Worm (Caenorhabditis elegans): ENCODE measurements around the gene Y41D4A.6.
"Not testable (repeated sequence)": the region's sequence is repeated elsewhere in the genome, so short reads cannot be mapped to it uniquely, and the experiment has no call there.

Y41D4A.6 gene

DNA sequence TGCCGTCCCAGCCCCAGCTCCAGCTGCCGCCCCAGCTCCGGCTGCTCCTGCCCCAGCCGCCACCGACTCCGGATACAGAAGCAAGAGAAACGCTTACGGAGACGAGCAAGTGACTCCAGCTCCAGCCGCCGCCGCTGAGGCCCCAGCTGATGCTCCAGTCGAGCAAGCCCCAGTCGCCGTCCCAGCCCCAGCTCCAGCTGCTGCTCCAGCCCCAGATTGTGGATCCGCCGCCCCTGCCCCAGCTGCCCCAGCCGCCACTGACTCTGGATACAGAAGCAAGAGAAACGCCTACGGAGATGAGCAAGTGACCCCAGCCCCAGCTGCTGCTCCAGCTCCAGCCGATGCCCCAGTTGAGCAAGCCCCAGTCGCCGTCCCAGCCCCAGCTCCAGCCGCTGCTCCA lies 22.8 kb downstream of the Y41D4A.6 start:
- TF ChIP-seq ceh-20 (GFP tag; IDR thresholded peaks at IDR 0.05) (peak; percentile 50; the same call in 1 of the 2 replicates), dmd-8 (GFP tag; IDR thresholded peaks at IDR 0.05) (0 out of 2 replicates have a peak, but pooled peaks have one; percentile 36), set-16 (GFP tag; IDR thresholded peaks at IDR 0.05) (peak; percentile 99), zfp-3 (GFP tag; conservative IDR thresholded peaks at IDR 0.05) (peak; percentile 60; the same call in 1 of the 2 replicates), F26F4.8 (GFP tag; conservative IDR thresholded peaks at IDR 0.05) (peak; percentile 43; the same call in 1 of the 2 replicates), snpc-1.2 (GFP tag; IDR thresholded peaks at IDR 0.05) (0 out of 2 replicates have a peak, but pooled peaks have one; percentile 36), pha-4 (GFP tag; IDR thresholded peaks at IDR 0.05) (0 out of 2 replicates have a peak, but pooled peaks have one; percentile 66), vab-7 (GFP tag; IDR thresholded peaks at IDR 0.05) (0 out of 2 replicates have a peak, but pooled peaks have one; percentile 25), lin-38 (GFP tag; IDR thresholded peaks at IDR 0.05) (peak; percentile 28), madf-9 (GFP tag; conservative IDR thresholded peaks at IDR 0.05) (0 out of 2 replicates have a peak, but pooled peaks have one; percentile 30)
- TF ChIP-seq pha-4 (tag; optimal IDR thresholded peaks at IDR 0.05) = not testable (repeated sequence)

DNA sequence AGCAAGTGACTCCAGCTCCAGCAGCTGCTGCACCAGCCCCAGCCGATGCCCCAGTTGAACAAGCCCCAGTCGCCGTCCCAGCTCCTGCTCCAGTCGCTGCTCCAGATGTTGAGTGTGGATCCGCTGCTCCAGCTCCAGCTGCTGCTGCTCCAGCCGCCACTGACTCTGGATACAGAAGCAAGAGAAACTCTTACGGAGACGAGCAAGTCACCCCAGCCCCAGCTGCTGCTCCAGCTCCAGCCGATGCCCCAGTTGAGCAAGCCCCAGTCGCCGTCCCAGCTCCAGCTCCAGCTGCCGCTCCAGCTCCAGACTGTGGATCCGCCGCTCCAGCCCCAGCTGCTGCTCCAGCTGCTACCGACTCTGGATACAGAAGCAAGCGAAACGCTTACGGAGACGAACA lies 23.7 kb downstream of the Y41D4A.6 start:
- no peak for TF ChIP-seq egl-27 (tag; optimal IDR thresholded peaks at IDR 0.05)
- TF ChIP-seq arid-1 (GFP tag; conservative IDR thresholded peaks at IDR 0.05) = no peak
- no peak for TF ChIP-seq ZK337.2 (GFP tag; IDR thresholded peaks at IDR 0.05)
- TF ChIP-seq F44E2.7 (GFP tag; IDR thresholded peaks at IDR 0.05) = no peak
- TF ChIP-seq vab-7 (GFP tag; IDR thresholded peaks at IDR 0.05) = no peak
- peak; percentile 96 for TF ChIP-seq set-16 (GFP tag; IDR thresholded peaks at IDR 0.05)
- TF ChIP-seq tra-1 (GFP tag; IDR thresholded peaks at IDR 0.05) = peak; percentile 36; the same call in 1 of the 2 replicates
- peak; percentile 7; the same call in 1 of the 2 replicates for TF ChIP-seq ceh-20 (GFP tag; IDR thresholded peaks at IDR 0.05)

DNA sequence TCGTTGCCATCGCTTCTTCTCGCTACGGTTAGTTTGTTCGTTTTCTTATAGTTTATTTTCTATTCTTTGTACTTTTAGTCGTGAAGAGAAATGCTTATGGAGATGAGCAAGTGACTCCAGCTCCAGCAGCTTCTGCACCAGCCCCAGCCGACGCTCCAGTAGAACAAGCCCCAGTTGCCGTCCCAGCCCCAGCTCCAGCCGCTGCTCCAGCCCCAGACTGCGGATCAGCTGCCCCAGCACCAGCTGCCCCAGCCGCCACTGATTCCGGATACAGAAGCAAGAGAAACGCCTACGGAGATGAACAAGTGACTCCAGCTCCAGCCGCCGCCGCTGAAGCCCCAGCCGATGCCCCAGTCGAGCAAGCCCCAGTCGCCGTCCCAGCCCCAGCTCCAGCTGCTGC lies 24.4 kb downstream of the Y41D4A.6 start:
- 0 out of 2 replicates have a peak, but pooled peaks have one; percentile 12 for TF ChIP-seq lim-7 (GFP tag; IDR thresholded peaks at IDR 0.05)
- 0 out of 2 replicates have a peak, but pooled peaks have one; percentile 37 for TF ChIP-seq madf-9 (GFP tag; conservative IDR thresholded peaks at IDR 0.05)
- TF ChIP-seq ctbp-1 (GFP tag; IDR thresholded peaks at IDR 0.05) = peak; percentile 22; the same call in 1 of the 2 replicates
- 0 out of 2 replicates have a peak, but pooled peaks have one; percentile 37 for TF ChIP-seq ZK337.2 (GFP tag; IDR thresholded peaks at IDR 0.05)
- TF ChIP-seq F26F4.8 (GFP tag; conservative IDR thresholded peaks at IDR 0.05) = 0 out of 2 replicates have a peak, but pooled peaks have one; percentile 13
- TF ChIP-seq hmg-1.1 (GFP tag; IDR thresholded peaks at IDR 0.05) = 0 out of 2 replicates have a peak, but pooled peaks have one; percentile 42
- peak; percentile 96 for TF ChIP-seq set-16 (GFP tag; IDR thresholded peaks at IDR 0.05)
- TF ChIP-seq dmd-9 (GFP tag; IDR thresholded peaks at IDR 0.05) = 0 out of 2 replicates have a peak, but pooled peaks have one; percentile 22
- TF ChIP-seq zfp-3 (GFP tag; conservative IDR thresholded peaks at IDR 0.05) = peak; percentile 48; the same call in 1 of the 2 replicates
- TF ChIP-seq madf-5 (GFP tag; IDR thresholded peaks at IDR 0.05) = peak in 1 of 2 experiments; percentile 81; a peak in 2 of 4 replicates
- 0 out of 2 replicates have a peak, but pooled peaks have one; percentile 21 for TF ChIP-seq dmd-8 (GFP tag; IDR thresholded peaks at IDR 0.05)
- 0 out of 2 replicates have a peak, but pooled peaks have one; percentile 16 for TF ChIP-seq tra-1 (GFP tag; IDR thresholded peaks at IDR 0.05)
- TF ChIP-seq lin-38 (GFP tag; IDR thresholded peaks at IDR 0.05) = 0 out of 2 replicates have a peak, but pooled peaks have one; percentile 19

DNA sequence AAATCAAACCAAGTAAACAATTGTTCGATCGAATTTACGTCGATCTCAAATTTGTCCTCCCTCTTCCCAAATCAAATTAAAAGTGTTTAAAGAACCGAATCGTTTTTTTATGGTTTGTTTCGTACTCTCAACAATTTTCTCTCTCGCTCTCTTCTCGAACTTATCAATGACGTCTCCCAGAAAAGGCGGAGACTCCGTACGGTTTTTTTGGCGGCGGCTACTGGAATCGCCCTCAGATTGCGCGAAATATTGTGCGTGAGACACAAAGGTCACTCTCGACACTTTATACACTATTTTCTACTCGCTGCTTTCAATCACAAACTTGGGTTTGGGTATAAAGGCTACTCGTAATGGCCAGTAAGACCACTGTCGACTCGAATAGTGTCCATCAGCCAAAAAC lies 24.8 kb downstream of the Y41D4A.6 start, which contains the start of gene epic-2:
Gene epic-2 (plus strand): TSS at position 317 of the 400 bp plus-strand sequence.
- TF ChIP-seq hmg-1.1 (GFP tag; IDR thresholded peaks at IDR 0.05) = no peak
- no peak for TF ChIP-seq nhr-111 (GFP tag; optimal IDR thresholded peaks at IDR 0.05)
- TF ChIP-seq nhr-28 (tag; optimal IDR thresholded peaks at IDR 0.05) = peak; percentile 69

DNA sequence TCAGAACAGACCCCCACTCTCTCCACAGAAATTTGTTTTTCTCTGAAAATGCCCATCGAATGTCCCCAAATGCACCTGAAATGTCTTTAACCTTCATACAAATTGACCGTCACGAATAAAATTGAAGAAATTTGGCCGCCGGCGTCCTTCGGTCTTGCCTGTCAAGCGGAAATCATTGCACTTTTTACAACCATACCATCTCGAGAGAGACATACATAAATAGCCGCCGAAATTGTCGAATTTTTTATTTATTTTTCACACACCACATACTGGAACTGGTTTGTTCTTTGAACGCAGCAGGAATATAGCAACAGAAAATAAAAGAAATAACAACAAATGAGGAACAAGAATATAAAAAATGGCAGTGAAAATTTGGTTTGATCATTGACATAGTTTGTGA lies 29.6 kb downstream of the Y41D4A.6 start:
- TF ChIP-seq nhr-102 (tag; optimal IDR thresholded peaks at IDR 0.05) (no peak), nhr-25 (tag; optimal IDR thresholded peaks at IDR 0.05; ENCODE audit: borderline replicate concordance, insufficient read depth) (peak; percentile 11)

DNA sequence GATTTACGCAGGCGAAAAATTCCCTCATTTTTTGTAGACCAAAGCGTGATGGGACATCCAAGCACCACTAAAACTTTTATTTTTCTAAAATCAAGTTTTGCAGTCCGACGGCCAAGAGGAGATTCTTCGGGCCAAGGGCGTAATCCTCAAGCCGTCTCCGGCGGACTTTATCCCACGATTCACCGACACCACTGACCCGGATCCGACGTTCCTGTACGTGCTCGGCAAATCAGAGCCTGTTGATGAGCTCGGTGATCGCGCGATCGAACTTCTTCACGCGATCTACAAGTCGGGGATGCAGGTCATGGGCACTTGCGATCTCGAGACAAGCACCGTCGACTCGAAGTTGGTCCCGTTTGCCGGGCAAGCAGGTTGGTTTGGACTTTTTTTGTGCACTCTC lies 31.7 kb downstream of the Y41D4A.6 start:
- TF ChIP-seq lin-39 (tag; optimal IDR thresholded peaks at IDR 0.05) (no peak), aha-1 (tag) (peak; percentile 37), jun-1 (tag; optimal IDR thresholded peaks at IDR 0.05) (no peak), ama-1 (optimal IDR thresholded peaks at IDR 0.05) (no peak), nhr-102 (tag; optimal IDR thresholded peaks at IDR 0.05) (no peak), set-16 (GFP tag; IDR thresholded peaks at IDR 0.05) (peak; percentile 62), unc-62 (GFP tag; optimal IDR thresholded peaks at IDR 0.05 in 1 of 2) (peak in 1 of 2 experiments; percentile 57), unc-62 (tag; optimal IDR thresholded peaks at IDR 0.05) (no peak), nhr-6 (tag; optimal IDR thresholded peaks at IDR 0.05) (no peak), spr-1 (tag; optimal IDR thresholded peaks at IDR 0.05) (no peak), nhr-11 (tag; optimal IDR thresholded peaks at IDR 0.05) (no peak), nhr-237 (tag; optimal IDR thresholded peaks at IDR 0.05) (no peak), Y105C5A.15 (GFP tag; IDR thresholded peaks at IDR 0.05) (no peak), T20F7.1 (GFP tag; optimal IDR thresholded peaks at IDR 0.05) (no peak)
